Fruit fly (Drosophila melanogaster): ENCODE measurements around the gene CG33783.
A peak's percentile ranks its signal among the peaks of the same experiment; 100 is the strongest.

DNA sequence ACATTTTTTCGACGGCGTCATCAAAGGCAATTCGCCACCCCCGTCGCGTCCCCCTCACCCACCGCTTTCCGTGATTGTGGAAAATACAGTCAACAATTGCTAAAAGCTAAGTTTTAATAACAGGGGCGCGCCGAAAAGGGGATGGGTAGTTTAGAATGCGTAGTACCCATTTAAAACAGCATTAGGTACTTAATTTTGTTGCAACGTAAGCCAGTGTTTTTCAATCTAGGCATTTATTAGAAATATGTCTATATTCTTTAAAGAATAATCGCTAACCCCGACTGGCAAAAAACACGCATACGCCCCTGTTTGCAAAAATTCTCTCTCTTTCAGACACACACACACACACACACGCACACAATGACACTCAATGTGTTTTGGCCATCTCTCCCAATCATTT lies 18.3 kb downstream of the CG33783 start:
- TF ChIP-seq CG10321 (GFP tag; IDR thresholded peaks at IDR 0.05): no peak
- no peak for TF ChIP-seq CG10959 (GFP tag; IDR thresholded peaks at IDR 0.05)
- TF ChIP-seq bcd (GFP tag; optimal IDR thresholded peaks at IDR 0.05): peak; percentile 60
- peak; percentile 49; the same call in 1 of the 2 replicates for TF ChIP-seq Ada2b (GFP tag; IDR thresholded peaks at IDR 0.05)
- TF ChIP-seq Dek (tag; optimal IDR thresholded peaks at IDR 0.05): peak; percentile 34
- no peak for TF ChIP-seq fd102C (GFP tag; optimal IDR thresholded peaks at IDR 0.05)
- peak; percentile 26 for TF ChIP-seq vfl (GFP tag; optimal IDR thresholded peaks at IDR 0.05)
- peak; percentile 42 for TF ChIP-seq ems (GFP tag; optimal IDR thresholded peaks at IDR 0.05)
- peak; percentile 2 for TF ChIP-seq tin (GFP tag; optimal IDR thresholded peaks at IDR 0.05)
